Worm (Caenorhabditis elegans) whole organism, midembryonic: ENCODE measurements around the gene ZK470.2.

Experiments used
- T22C8.4 ChIP-seq: fragments of 200-800 bp; sonication (Bioruptor generic); IDR thresholded peaks from 2 replicates; pipeline ENCODE4 v1.3.6; 2022; ENCODE audit warnings: missing genetic modification characterization, missing compliant biosample characterization
- cog-1 ChIP-seq: sonication (generic microtip); optimal IDR thresholded peaks from 2 replicates; lab custom pipeline; 2016; ENCODE audit warnings: missing genetic modification characterization, missing compliant biosample characterization
- flt-1 ChIP-seq: fragments of 200-800 bp; sonication (Bioruptor generic); IDR thresholded peaks from 2 replicates; pipeline ENCODE4 v1.3.6; 2022; ENCODE audit warnings: missing genetic modification characterization, missing compliant biosample characterization
- klf-2 ChIP-seq: fragments of 200-800 bp; sonication (Bioruptor generic); conservative IDR thresholded peaks from 2 replicates; pipeline ENCODE4 v1.3.6; 2022; ENCODE audit warnings: missing genetic modification reagents, missing genetic modification characterization, missing compliant biosample characterization
- med-1 ChIP-seq: sonication (generic microtip); optimal IDR thresholded peaks from 2 replicates; lab custom pipeline; 2017; ENCODE audit warnings: missing genetic modification characterization, mild to moderate bottlenecking, missing compliant biosample characterization, antibody characterized with exemption, missing genetic modification reagents; ENCODE audit not compliant: insufficient read depth
- ref-1 ChIP-seq: fragments of 200-800 bp; sonication (Bioruptor generic); conservative IDR thresholded peaks from 2 replicates; pipeline ENCODE4 v1.3.6; 2022; ENCODE audit warnings: missing genetic modification reagents, missing genetic modification characterization, missing compliant biosample characterization
- tab-1 ChIP-seq: fragments of 200-800 bp; sonication (Bioruptor generic); IDR thresholded peaks from 2 replicates; pipeline ENCODE4 v1.3.6; 2022; ENCODE audit warnings: missing genetic modification characterization, missing compliant biosample characterization
- ztf-23 ChIP-seq: fragments of 200-800 bp; sonication (Bioruptor generic); IDR thresholded peaks from 2 replicates; pipeline ENCODE4 v1.3.6; 2022; ENCODE audit warnings: missing genetic modification reagents, missing genetic modification characterization, missing compliant biosample characterization
- ztf-29 ChIP-seq: fragments of 200-800 bp; sonication (Bioruptor generic); IDR thresholded peaks from 2 replicates; pipeline ENCODE4 v1.3.6; 2022; ENCODE audit warnings: missing genetic modification reagents, missing genetic modification characterization, missing compliant biosample characterization

ZK470.2 gene

ce11 chrX:4109970-4110369 is 25.0 kb upstream of the ZK470.2 start:
- TF ChIP-seq cog-1 (tag; lab: Kevin White, UChicago): no peak
- no peak for TF ChIP-seq T22C8.4 (GFP tag; lab: Robert Waterston, UW)
- no peak for TF ChIP-seq ref-1 (GFP tag; lab: Robert Waterston, UW)
- no peak for TF ChIP-seq klf-2 (GFP tag; lab: Robert Waterston, UW)

- no peak for TF ChIP-seq flt-1 (GFP tag; lab: Robert Waterston, UW)
Measured at ce11 chrX:4111416-4111815, 23.5 kb upstream of the ZK470.2 start, which contains the start of gene F09F9.2. Gene F09F9.2, minus strand, starts transcription at chrX:4111440.

ce11 chrX:4115026-4115425 is 19.9 kb upstream of the ZK470.2 start, which contains the start of gene F09F9.1:
Gene F09F9.1, plus strand, starts transcription at chrX:4115326.
- no peak for TF ChIP-seq T22C8.4 (GFP tag; lab: Robert Waterston, UW)
- no peak for TF ChIP-seq tab-1 (GFP tag; lab: Robert Waterston, UW)
- TF ChIP-seq cog-1 (tag; lab: Kevin White, UChicago): no peak
- no peak for TF ChIP-seq med-1 (GFP tag; lab: Kevin White, UChicago)
- no peak for TF ChIP-seq ztf-23 (GFP tag; lab: Robert Waterston, UW)
- TF ChIP-seq ztf-29 (GFP tag; lab: Robert Waterston, UW): no peak
- no peak for TF ChIP-seq flt-1 (GFP tag; lab: Robert Waterston, UW)
- no peak for TF ChIP-seq klf-2 (GFP tag; lab: Robert Waterston, UW)

ce11 chrX:4117626-4118025 is 17.3 kb upstream of the ZK470.2 start, which contains the start of gene F09F9.5:
Gene F09F9.5, plus strand, starts transcription at chrX:4117926.
- no peak for TF ChIP-seq ztf-23 (GFP tag; lab: Robert Waterston, UW)
- TF ChIP-seq T22C8.4 (GFP tag; lab: Robert Waterston, UW): no peak
- TF ChIP-seq klf-2 (GFP tag; lab: Robert Waterston, UW): no peak
- no peak for TF ChIP-seq tab-1 (GFP tag; lab: Robert Waterston, UW)
- TF ChIP-seq ztf-29 (GFP tag; lab: Robert Waterston, UW): no peak
- TF ChIP-seq med-1 (GFP tag; lab: Kevin White, UChicago): no peak
- TF ChIP-seq ref-1 (GFP tag; lab: Robert Waterston, UW): no peak
- TF ChIP-seq flt-1 (GFP tag; lab: Robert Waterston, UW): no peak
- TF ChIP-seq cog-1 (tag; lab: Kevin White, UChicago): no peak

ce11 chrX:4120935-4121334 is 14.0 kb upstream of the ZK470.2 start, which contains the start of gene F09F9.3:
Gene F09F9.3, minus strand, starts transcription at chrX:4121035.
- TF ChIP-seq ref-1 (GFP tag; lab: Robert Waterston, UW) (no peak), flt-1 (GFP tag; lab: Robert Waterston, UW) (no peak), T22C8.4 (GFP tag; lab: Robert Waterston, UW) (no peak), cog-1 (tag; lab: Kevin White, UChicago) (no peak), tab-1 (GFP tag; lab: Robert Waterston, UW) (no peak), ztf-23 (GFP tag; lab: Robert Waterston, UW) (no peak), ztf-29 (GFP tag; lab: Robert Waterston, UW) (no peak), klf-2 (GFP tag; lab: Robert Waterston, UW) (no peak), med-1 (GFP tag; lab: Kevin White, UChicago) (no peak)

- no peak for TF ChIP-seq tab-1 (GFP tag; lab: Robert Waterston, UW)
- TF ChIP-seq T22C8.4 (GFP tag; lab: Robert Waterston, UW): no peak
- TF ChIP-seq med-1 (GFP tag; lab: Kevin White, UChicago): no peak
- TF ChIP-seq ref-1 (GFP tag; lab: Robert Waterston, UW): no peak
- TF ChIP-seq ztf-23 (GFP tag; lab: Robert Waterston, UW): no peak
- no peak for TF ChIP-seq ztf-29 (GFP tag; lab: Robert Waterston, UW)
Measured at ce11 chrX:4123368-4123767, 11.6 kb upstream of the ZK470.2 start.

DNA sequence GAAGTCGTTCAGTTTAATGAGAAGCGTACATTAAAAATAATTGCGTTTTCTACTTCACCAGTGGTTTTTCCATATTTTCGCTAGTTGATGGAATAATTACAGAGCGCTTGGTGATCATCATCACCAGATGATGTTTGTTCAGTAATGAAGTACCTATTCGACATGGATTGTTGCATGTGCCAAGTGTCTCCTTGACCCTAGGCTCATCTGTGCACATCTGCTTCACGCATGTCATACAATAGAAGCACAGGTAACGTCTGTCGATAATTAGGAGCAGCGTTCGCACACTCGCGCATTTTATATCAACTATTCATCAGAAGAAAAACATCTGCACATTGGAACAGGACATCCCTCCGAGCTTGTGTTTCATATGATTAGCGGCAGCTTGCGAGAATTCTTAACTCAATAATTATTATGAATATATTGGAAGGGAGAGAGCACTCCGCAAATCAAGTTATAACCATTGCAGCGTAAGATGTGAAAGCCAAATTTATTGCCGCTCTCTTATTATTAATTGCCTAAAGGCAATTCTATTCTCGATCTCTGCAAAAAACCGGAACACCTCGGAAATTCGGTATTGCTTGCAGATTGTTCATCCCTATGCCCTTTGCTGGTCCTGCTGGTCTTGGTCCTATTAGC is 9.7 kb upstream of the ZK470.2 start:
- no peak for TF ChIP-seq flt-1 (GFP tag; lab: Robert Waterston, UW)
- no peak for TF ChIP-seq klf-2 (GFP tag; lab: Robert Waterston, UW)
- TF ChIP-seq ref-1 (GFP tag; lab: Robert Waterston, UW): no peak
- no peak for TF ChIP-seq T22C8.4 (GFP tag; lab: Robert Waterston, UW)
- no peak for TF ChIP-seq ztf-23 (GFP tag; lab: Robert Waterston, UW)
- TF ChIP-seq ztf-29 (GFP tag; lab: Robert Waterston, UW): no peak
- TF ChIP-seq cog-1 (tag; lab: Kevin White, UChicago): no peak
- no peak for TF ChIP-seq tab-1 (GFP tag; lab: Robert Waterston, UW)

ce11 chrX:4128684-4129083 is 6.3 kb upstream of the ZK470.2 start:
- TF ChIP-seq cog-1 (tag; lab: Kevin White, UChicago): no peak
- TF ChIP-seq ztf-23 (GFP tag; lab: Robert Waterston, UW): no peak
- no peak for TF ChIP-seq T22C8.4 (GFP tag; lab: Robert Waterston, UW)
- TF ChIP-seq tab-1 (GFP tag; lab: Robert Waterston, UW): no peak
- no peak for TF ChIP-seq flt-1 (GFP tag; lab: Robert Waterston, UW)
- no peak for TF ChIP-seq ztf-29 (GFP tag; lab: Robert Waterston, UW)
- no peak for TF ChIP-seq klf-2 (GFP tag; lab: Robert Waterston, UW)
- no peak for TF ChIP-seq med-1 (GFP tag; lab: Kevin White, UChicago)
- TF ChIP-seq ref-1 (GFP tag; lab: Robert Waterston, UW): no peak

DNA sequence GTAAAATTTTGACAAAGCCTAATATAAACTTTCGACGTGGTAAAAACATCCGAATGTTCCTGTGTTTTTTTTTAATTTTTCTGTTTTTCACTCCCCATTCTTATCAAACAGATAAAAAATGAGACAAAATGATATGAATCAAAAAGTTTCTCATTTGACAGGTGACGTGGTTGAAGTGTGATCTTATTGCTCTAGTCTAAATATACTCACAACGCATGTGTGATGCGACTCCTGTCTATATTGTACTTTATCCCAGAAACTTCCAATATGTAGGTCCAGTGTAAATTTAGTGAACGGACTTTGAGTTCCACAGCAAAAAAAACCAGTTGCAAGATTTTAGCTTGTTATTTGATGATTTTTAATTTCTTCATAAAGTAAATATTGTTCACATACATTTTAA is 3.6 kb upstream of the ZK470.2 start:
- no peak for TF ChIP-seq ref-1 (GFP tag; lab: Robert Waterston, UW)
- TF ChIP-seq flt-1 (GFP tag; lab: Robert Waterston, UW): no peak
- TF ChIP-seq med-1 (GFP tag; lab: Kevin White, UChicago): no peak
- TF ChIP-seq cog-1 (tag; lab: Kevin White, UChicago): no peak
